Worm (Caenorhabditis elegans) whole organism, late embryonic: ENCODE results near the gene stim-1.

Source experiments
- ama-1 ChIP-seq: fragments of 150-350 bp; optimal IDR thresholded peaks from 2 replicates; lab custom pipeline; 2014
- ceh-9 ChIP-seq: sonication (generic microtip); optimal IDR thresholded peaks from 2 replicates; lab custom pipeline; 2016; ENCODE audit warnings: mild to moderate bottlenecking, missing genetic modification characterization, inconsistent platforms, missing compliant biosample characterization
- elt-2 ChIP-seq: sonication (generic microtip); optimal IDR thresholded peaks from 2 replicates; lab custom pipeline; 2016; ENCODE audit warnings: missing genetic modification reagents, missing genetic modification characterization, missing compliant biosample characterization
- elt-4 ChIP-seq: sonication (generic microtip); optimal IDR thresholded peaks from 2 replicates; lab custom pipeline; 2016; ENCODE audit warnings: missing genetic modification characterization, missing compliant biosample characterization
- ets-4 ChIP-seq: sonication (generic microtip); optimal IDR thresholded peaks from 2 replicates; lab custom pipeline; 2016; ENCODE audit warnings: missing genetic modification characterization, missing compliant biosample characterization
- fkh-10 ChIP-seq: fragments of 150-350 bp; optimal IDR thresholded peaks from 2 replicates; lab custom pipeline; 2014; ENCODE audit warnings: missing biosample characterization, missing genetic modification reagents, missing genetic modification characterization
- hlh-6 ChIP-seq: sonication (generic microtip); optimal IDR thresholded peaks from 2 replicates; lab custom pipeline; 2016; ENCODE audit warnings: missing genotype, missing genetic modification characterization, missing compliant biosample characterization
- nhr-11 ChIP-seq: fragments of 150-350 bp; optimal IDR thresholded peaks from 2 replicates; lab custom pipeline; 2014; ENCODE audit warnings: missing biosample characterization, missing genetic modification characterization
- pag-3 ChIP-seq: sonication (generic microtip); optimal IDR thresholded peaks from 2 replicates; lab custom pipeline; 2016; ENCODE audit warnings: missing compliant biosample characterization, missing genetic modification characterization, borderline replicate concordance
- pqm-1 ChIP-seq: sonication (generic microtip); optimal IDR thresholded peaks from 2 replicates; lab custom pipeline; 2016; ENCODE audit warnings: missing genetic modification characterization, missing compliant biosample characterization
- unc-86 ChIP-seq: sonication (generic microtip); optimal IDR thresholded peaks from 2 replicates; lab custom pipeline; 2016; ENCODE audit warnings: missing genetic modification characterization, missing compliant biosample characterization

ce11 chrIII:400898-401297 is 17.7 kb downstream of the stim-1 start:
- TF ChIP-seq ama-1 (no peak), pqm-1 (tag; lab: Kevin White, UChicago) (no peak), pag-3 (tag; lab: Kevin White, UChicago) (no peak), elt-2 (no peak), ets-4 (tag; lab: Kevin White, UChicago) (no peak), fkh-10 (no peak), nhr-11 (tag; lab: Kevin White, UChicago) (no peak), unc-86 (tag; lab: Kevin White, UChicago) (no peak), elt-4 (tag; lab: Kevin White, UChicago) (no peak), hlh-6 (tag; lab: Kevin White, UChicago) (no peak), ceh-9 (tag; lab: Kevin White, UChicago) (no peak)
